Fruit fly (Drosophila melanogaster): ENCODE measurements around the gene CG34161.

CG34161 gene

dm6 chr2L:10565674-10566073 is 15.8 kb downstream of the CG34161 start:
- TF ChIP-seq Sin3A (optimal IDR thresholded peaks at IDR 0.05), result no peak
- TF ChIP-seq Myc (optimal IDR thresholded peaks at IDR 0.05), result no peak

- TF ChIP-seq insv (optimal IDR thresholded peaks at IDR 0.05), result no peak
- TF ChIP-seq h (optimal IDR thresholded peaks at IDR 0.05), result no peak
- no peak for TF ChIP-seq ttk (optimal IDR thresholded peaks at IDR 0.05)
- TF ChIP-seq Myc (optimal IDR thresholded peaks at IDR 0.05), result no peak
- no peak for TF ChIP-seq psq (optimal IDR thresholded peaks at IDR 0.05)
- no peak for TF ChIP-seq Sin3A (optimal IDR thresholded peaks at IDR 0.05)
Observed at dm6 chr2L:10555269-10555668, 26.2 kb downstream of the CG34161 start.

DNA sequence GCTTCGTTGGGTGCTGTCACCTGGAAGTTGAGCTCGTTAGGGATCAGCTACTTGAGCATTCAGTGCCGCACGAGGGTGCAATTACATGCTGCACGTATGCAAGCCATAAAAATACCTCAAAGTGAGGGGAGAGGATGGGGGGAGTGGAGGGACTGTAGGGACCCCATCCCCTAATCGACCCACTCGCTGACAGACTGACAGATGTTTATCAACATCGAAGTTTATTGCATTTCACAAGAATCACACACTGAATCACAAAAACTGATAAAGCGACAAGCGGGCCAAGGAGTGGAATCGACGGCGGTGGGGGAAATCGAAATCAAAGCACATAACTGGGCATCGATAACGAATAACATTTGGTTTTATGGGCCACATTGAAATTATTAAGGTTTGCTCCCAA is 26.8 kb downstream of the CG34161 start:
- no peak for TF ChIP-seq Sin3A (optimal IDR thresholded peaks at IDR 0.05)
- TF ChIP-seq Myc (optimal IDR thresholded peaks at IDR 0.05), result no peak

- no peak for TF ChIP-seq Sin3A (optimal IDR thresholded peaks at IDR 0.05)
- no peak for TF ChIP-seq h (optimal IDR thresholded peaks at IDR 0.05)
- TF ChIP-seq insv (optimal IDR thresholded peaks at IDR 0.05), result no peak
- TF ChIP-seq psq (optimal IDR thresholded peaks at IDR 0.05), result no peak
- no peak for TF ChIP-seq ttk (optimal IDR thresholded peaks at IDR 0.05)
- no peak for TF ChIP-seq Myc (optimal IDR thresholded peaks at IDR 0.05)
Observed at dm6 chr2L:10553692-10554091, 27.8 kb downstream of the CG34161 start.

DNA sequence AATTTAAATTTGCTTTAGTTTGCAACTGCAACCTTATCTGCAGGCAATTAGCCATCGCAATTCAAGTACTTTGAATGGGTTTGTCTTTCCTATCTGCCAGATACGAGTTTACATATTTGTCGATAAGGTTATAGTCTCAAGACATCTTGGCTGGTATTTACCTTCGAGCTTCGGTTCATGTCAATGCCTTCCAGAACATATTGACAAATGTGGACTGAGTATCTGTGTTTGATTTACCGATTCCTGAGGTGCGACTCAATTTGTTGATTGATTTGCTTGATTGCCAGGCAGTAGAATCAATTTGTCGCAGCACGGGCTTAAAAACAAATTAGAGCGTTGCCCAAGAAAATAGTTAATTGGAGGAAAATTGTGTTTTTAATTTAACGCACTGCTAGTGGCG is 28.7 kb downstream of the CG34161 start:
- TF ChIP-seq psq (optimal IDR thresholded peaks at IDR 0.05) (no peak), h (optimal IDR thresholded peaks at IDR 0.05) (no peak), Myc (optimal IDR thresholded peaks at IDR 0.05) (no peak), Sin3A (optimal IDR thresholded peaks at IDR 0.05) (no peak), ttk (optimal IDR thresholded peaks at IDR 0.05) (no peak), insv (optimal IDR thresholded peaks at IDR 0.05) (no peak)

DNA sequence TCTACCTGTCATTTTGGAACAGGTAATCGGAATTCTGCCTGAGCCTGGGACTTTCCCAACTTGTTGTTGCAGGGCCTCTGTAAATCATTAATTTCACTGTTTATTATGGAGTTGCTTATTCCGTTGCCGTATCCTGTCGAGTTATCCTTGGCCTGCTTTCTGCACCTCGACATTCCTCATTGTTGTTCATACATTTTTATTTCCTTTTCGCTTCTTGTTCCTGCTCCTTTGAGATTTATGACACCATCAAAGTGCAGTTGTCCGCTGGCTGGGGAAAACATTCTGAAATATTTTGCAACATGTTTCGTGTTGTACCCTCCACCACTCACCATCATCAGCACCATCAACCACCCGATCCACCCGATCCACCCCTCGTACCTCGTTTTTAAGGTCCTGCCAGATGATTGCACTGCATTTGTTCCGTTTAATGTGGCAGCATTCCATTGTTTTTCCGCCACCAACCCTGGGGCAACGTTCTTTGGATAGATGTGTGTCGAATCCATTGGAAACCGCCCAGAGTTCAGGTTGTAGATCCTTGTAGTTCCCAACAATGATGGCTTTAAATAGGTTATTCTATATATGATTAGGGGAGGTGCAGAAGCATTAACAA is 32.6 kb downstream of the CG34161 start:
- TF ChIP-seq ttk (optimal IDR thresholded peaks at IDR 0.05) (no peak), h (optimal IDR thresholded peaks at IDR 0.05) (no peak), Sin3A (optimal IDR thresholded peaks at IDR 0.05) (no peak), Myc (optimal IDR thresholded peaks at IDR 0.05) (no peak), psq (optimal IDR thresholded peaks at IDR 0.05) (no peak), insv (optimal IDR thresholded peaks at IDR 0.05) (no peak)

dm6 chr2L:10544421-10545120 is 36.9 kb downstream of the CG34161 start, which contains the start of gene Trim9:
Gene Trim9, plus strand, starts transcription at chr2L:10544883.
- TF ChIP-seq ttk (optimal IDR thresholded peaks at IDR 0.05) (no peak), psq (optimal IDR thresholded peaks at IDR 0.05) (no peak), h (optimal IDR thresholded peaks at IDR 0.05) (no peak), insv (optimal IDR thresholded peaks at IDR 0.05) (no peak), Myc (optimal IDR thresholded peaks at IDR 0.05) (no peak), Sin3A (optimal IDR thresholded peaks at IDR 0.05) (no peak)

- no peak for TF ChIP-seq psq (optimal IDR thresholded peaks at IDR 0.05)
- no peak for TF ChIP-seq Sin3A (optimal IDR thresholded peaks at IDR 0.05)
Observed at dm6 chr2L:10543992-10544391, 37.5 kb downstream of the CG34161 start.

DNA sequence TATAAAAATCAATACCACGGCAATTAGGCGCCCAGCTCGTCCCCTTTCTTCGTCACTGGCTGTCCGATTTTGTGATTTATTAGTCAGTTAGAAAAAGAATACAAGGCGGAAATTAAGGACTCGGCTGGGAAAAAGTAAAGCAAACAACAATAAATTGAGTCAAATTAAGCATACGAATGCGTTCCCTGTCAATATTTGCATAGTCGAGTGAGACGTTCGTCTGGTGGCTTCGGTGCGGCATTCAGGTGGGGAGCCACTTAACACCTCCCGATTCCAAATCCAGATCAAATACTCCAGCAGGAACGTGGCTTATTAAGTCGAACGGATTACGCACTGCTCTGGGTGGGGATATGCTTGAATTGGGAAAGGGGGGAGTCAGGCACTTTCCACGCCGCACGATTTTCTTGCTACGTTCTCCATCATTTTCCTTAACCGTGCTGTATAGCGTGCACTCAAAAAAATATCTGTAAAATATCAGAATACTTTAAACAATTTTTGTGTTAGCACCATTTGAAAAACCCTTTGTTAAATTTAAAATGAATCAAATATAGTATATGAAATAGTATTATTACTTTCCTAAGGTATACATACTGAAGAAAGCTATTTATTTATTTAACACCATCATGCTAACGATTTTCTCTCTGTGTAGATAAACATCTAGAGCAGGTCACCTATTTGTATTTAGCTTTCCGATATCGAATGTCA is 38.3 kb downstream of the CG34161 start:
- TF ChIP-seq ttk (optimal IDR thresholded peaks at IDR 0.05), result no peak
- TF ChIP-seq insv (optimal IDR thresholded peaks at IDR 0.05), result no peak
- no peak for TF ChIP-seq Sin3A (optimal IDR thresholded peaks at IDR 0.05)
- no peak for TF ChIP-seq psq (optimal IDR thresholded peaks at IDR 0.05)
- no peak for TF ChIP-seq h (optimal IDR thresholded peaks at IDR 0.05)
- TF ChIP-seq Myc (optimal IDR thresholded peaks at IDR 0.05), result no peak

dm6 chr2L:10539360-10539759 is 42.1 kb downstream of the CG34161 start:
- no peak for TF ChIP-seq h (optimal IDR thresholded peaks at IDR 0.05)
- TF ChIP-seq Myc (optimal IDR thresholded peaks at IDR 0.05), result no peak
- TF ChIP-seq ttk (optimal IDR thresholded peaks at IDR 0.05), result no peak
- no peak for TF ChIP-seq Sin3A (optimal IDR thresholded peaks at IDR 0.05)
- TF ChIP-seq psq (optimal IDR thresholded peaks at IDR 0.05), result no peak
- no peak for TF ChIP-seq insv (optimal IDR thresholded peaks at IDR 0.05)

DNA sequence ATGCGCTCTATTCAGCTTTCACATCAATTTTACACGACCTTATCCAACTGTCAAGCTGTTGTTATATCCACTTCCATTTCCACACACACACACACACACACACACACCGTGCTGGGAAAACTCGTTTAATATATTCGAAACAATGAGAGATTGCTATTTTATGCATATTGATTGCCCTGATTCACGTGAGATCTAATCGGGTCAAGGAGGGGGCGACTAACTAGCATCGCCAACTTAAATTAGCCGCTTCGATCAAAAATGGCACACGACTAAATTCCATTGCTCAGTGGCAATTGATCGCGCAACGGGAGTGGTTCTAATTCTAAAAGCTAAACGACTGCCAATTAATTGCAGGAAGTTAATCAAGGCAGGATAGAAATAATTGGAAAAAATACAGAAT is 47.5 kb downstream of the CG34161 start, which contains the start of gene CG18302:
Gene CG18302, plus strand, starts transcription at position 301 of the 400 bp plus-strand sequence.
- TF ChIP-seq ttk (optimal IDR thresholded peaks at IDR 0.05), result no peak
- no peak for TF ChIP-seq insv (optimal IDR thresholded peaks at IDR 0.05)
- no peak for TF ChIP-seq h (optimal IDR thresholded peaks at IDR 0.05)
- no peak for TF ChIP-seq psq (optimal IDR thresholded peaks at IDR 0.05)
- no peak for TF ChIP-seq Sin3A (optimal IDR thresholded peaks at IDR 0.05)
- TF ChIP-seq Myc (optimal IDR thresholded peaks at IDR 0.05), result no peak

DNA sequence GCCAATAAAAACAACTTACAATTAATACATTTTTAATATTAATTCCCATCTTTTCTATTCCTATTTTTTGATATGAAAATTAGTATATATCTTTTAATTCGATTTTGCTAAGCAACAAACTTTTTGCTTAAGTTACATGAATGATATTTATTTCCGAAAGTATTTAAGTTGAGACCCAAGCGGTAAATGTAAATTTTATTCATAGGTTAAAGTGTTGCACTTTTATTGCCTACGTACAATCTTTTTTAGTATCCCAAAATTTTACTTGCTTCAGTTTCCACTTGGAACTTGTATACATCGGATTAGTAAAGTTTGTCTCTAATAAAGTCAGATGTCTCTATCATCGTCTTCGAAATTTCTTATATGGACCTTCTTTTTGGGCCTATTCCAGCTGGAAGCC is 50.0 kb downstream of the CG34161 start, which contains the start of gene CG18301:
Gene CG18301, plus strand, starts transcription at position 301 of the 400 bp plus-strand sequence.
- TF ChIP-seq insv (optimal IDR thresholded peaks at IDR 0.05), result no peak
- TF ChIP-seq psq (optimal IDR thresholded peaks at IDR 0.05), result no peak
- no peak for TF ChIP-seq Myc (optimal IDR thresholded peaks at IDR 0.05)
- no peak for TF ChIP-seq h (optimal IDR thresholded peaks at IDR 0.05)
- TF ChIP-seq ttk (optimal IDR thresholded peaks at IDR 0.05), result no peak
- TF ChIP-seq Sin3A (optimal IDR thresholded peaks at IDR 0.05), result no peak
